Worm (Caenorhabditis elegans) whole organism, young adult: ENCODE data around the gene T17H7.7.

ENCODE experiments used
- B0336.3 ChIP-seq: fragments of 200-800 bp; sonication (Bioruptor generic); IDR thresholded peaks from 2 replicates; pipeline ENCODE4 v1.3.6; 2022; ENCODE audit warnings: missing genetic modification characterization, missing compliant biosample characterization
- C17E4.6 ChIP-seq: fragments of 200-800 bp; sonication (Bioruptor generic); IDR thresholded peaks from 2 replicates; pipeline ENCODE4 v1.3.6; 2022; ENCODE audit warnings: missing genetic modification reagents, missing genetic modification characterization, missing compliant biosample characterization
- athp-1 ChIP-seq: sonication (generic microtip); optimal IDR thresholded peaks from 2 replicates; lab custom pipeline; 2017; ENCODE audit warnings: mild to moderate bottlenecking, missing genetic modification characterization, missing compliant biosample characterization
- ets-4 ChIP-seq: fragments of 200-800 bp; sonication (Bioruptor generic); optimal IDR thresholded peaks from 2 replicates; lab custom pipeline; 2018; ENCODE audit warnings: mild to moderate bottlenecking, missing genetic modification characterization, missing compliant biosample characterization
- nfya-1 ChIP-seq: sonication (generic microtip); optimal IDR thresholded peaks from 2 replicates; lab custom pipeline; 2017; ENCODE audit warnings: antibody characterized with exemption, missing compliant biosample characterization, missing genetic modification characterization, borderline replicate concordance; ENCODE audit not compliant: insufficient read depth
- snpc-1.3 ChIP-seq: sonication (generic microtip); optimal IDR thresholded peaks from 2 replicates; lab custom pipeline; 2017; ENCODE audit warnings: missing genetic modification characterization, mild to moderate bottlenecking, missing compliant biosample characterization, antibody characterized with exemption, moderate library complexity, missing genotype, missing genetic modification reagents; ENCODE audit not compliant: insufficient read depth
- sptf-2 ChIP-seq: fragments of 200-800 bp; sonication (Bioruptor generic); optimal IDR thresholded peaks from 2 replicates; lab custom pipeline; 2018; ENCODE audit warnings: mild to moderate bottlenecking, missing genetic modification characterization, missing compliant biosample characterization
- ztf-22 ChIP-seq: fragments of 200-800 bp; sonication (Bioruptor generic); optimal IDR thresholded peaks from 2 replicates; lab custom pipeline; 2018; ENCODE audit warnings: mild to moderate bottlenecking, missing genetic modification characterization, moderate library complexity, missing compliant biosample characterization

DNA sequence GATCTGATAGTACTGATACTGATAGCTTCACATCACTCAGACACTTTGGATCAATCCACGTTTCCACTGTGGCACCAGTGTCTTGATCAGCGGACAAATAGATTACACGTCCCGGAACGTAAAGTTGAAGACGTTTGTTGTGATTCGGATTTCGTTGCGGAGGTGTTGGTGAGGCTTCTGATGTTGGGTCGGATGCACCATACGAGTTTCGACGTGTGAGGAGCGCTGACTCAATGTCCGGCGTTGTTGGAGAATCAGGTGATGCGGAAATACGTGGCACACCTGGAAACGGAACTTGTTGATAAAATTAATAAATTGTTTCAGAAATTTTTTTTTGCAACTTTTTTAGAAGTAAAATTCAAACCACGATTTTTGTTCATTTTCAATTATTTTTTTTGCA is 20.9 kb upstream of the T17H7.7 start, which contains the start of gene alh-11:
- no peak for TF ChIP-seq athp-1 (tag; lab: Kevin White, UChicago)
- TF ChIP-seq ztf-22 = no peak
- no peak for TF ChIP-seq snpc-1.3 (tag; lab: Kevin White, UChicago)
- TF ChIP-seq nfya-1 (tag; lab: Kevin White, UChicago) = no peak
- no peak for TF ChIP-seq ets-4 (GFP tag; lab: Kevin White, UChicago)
- no peak for TF ChIP-seq sptf-2 (GFP tag; lab: Kevin White, UChicago)
- TF ChIP-seq C17E4.6 (GFP tag; lab: Robert Waterston, UW) = no peak
- no peak for TF ChIP-seq B0336.3 (GFP tag; lab: Robert Waterston, UW)
